Worm (Caenorhabditis elegans): ENCODE data around the gene idpp-8.

- TF ChIP-seq zip-11 (GFP tag; IDR thresholded peaks at IDR 0.05) (no peak), mes-2 (tag; optimal IDR thresholded peaks at IDR 0.05; ENCODE audit: poor library complexity, severe bottlenecking) (no peak), unc-130 (GFP tag; optimal IDR thresholded peaks at IDR 0.05) (no peak), spr-1 (tag; optimal IDR thresholded peaks at IDR 0.05) (no peak), nhr-237 (tag; optimal IDR thresholded peaks at IDR 0.05) (no peak), skn-1 (tag; optimal IDR thresholded peaks at IDR 0.05) (no peak), lir-3 (tag; optimal IDR thresholded peaks at IDR 0.05) (no peak), ZK337.2 (GFP tag; IDR thresholded peaks at IDR 0.05) (no peak), T20F7.1 (GFP tag; optimal IDR thresholded peaks at IDR 0.05) (no peak), ceh-82 (tag; optimal IDR thresholded peaks at IDR 0.05) (no peak), pqm-1 (tag; optimal IDR thresholded peaks at IDR 0.05) (no peak), aly-2 (tag; optimal IDR thresholded peaks at IDR 0.05) (no peak)
These were observed 45.3 kb upstream of the idpp-8 start, which contains the start of gene F54B3.2 for ce11 chrII:10270052-10270451.
